Fruit fly (Drosophila melanogaster) whole organism, embryonic: ENCODE results near the gene CG43064.
A peak's percentile ranks its signal among the peaks of the same experiment; 100 is the strongest.

ENCODE experiments used
- Atf-2 ChIP-seq: fragments of 200-800 bp; sonication (Bioruptor generic); optimal IDR thresholded peaks from 2 replicates; lab custom pipeline; 2016; ENCODE audit warnings: missing biosample characterization, missing genetic modification characterization
- BEAF-32 ChIP-seq: fragments of 200-800 bp; sonication (Bioruptor generic); optimal IDR thresholded peaks from 3 replicates; lab custom pipeline; 2017; ENCODE audit warnings: missing biosample characterization, missing genetic modification characterization, mild to moderate bottlenecking, moderate library complexity, missing genetic modification reagents
- CG11723 ChIP-seq: fragments of 200-800 bp; sonication (Bioruptor generic); optimal IDR thresholded peaks from 2 replicates; lab custom pipeline; 2017; ENCODE audit warnings: missing biosample characterization, mild to moderate bottlenecking, missing genetic modification characterization
- CG12744 ChIP-seq: fragments of 200-800 bp; sonication (Bioruptor generic); optimal IDR thresholded peaks from 2 replicates; lab custom pipeline; 2016; ENCODE audit warnings: missing biosample characterization, missing genetic modification characterization
- CG15514 ChIP-seq: fragments of 200-800 bp; sonication (Bioruptor generic); optimal IDR thresholded peaks from 3 replicates; lab custom pipeline; 2017; ENCODE audit warnings: missing biosample characterization, missing genetic modification characterization, mild to moderate bottlenecking, moderate library complexity, missing genetic modification reagents
- CG15601 ChIP-seq: fragments of 200-800 bp; sonication (Bioruptor generic); optimal IDR thresholded peaks from 3 replicates; lab custom pipeline; 2019; ENCODE audit warnings: missing biosample characterization, mild to moderate bottlenecking, missing genetic modification characterization, moderate library complexity
- CG15696 ChIP-seq: fragments of 200-800 bp; sonication (Bioruptor generic); optimal IDR thresholded peaks from 2 replicates; lab custom pipeline; 2019; ENCODE audit warnings: missing biosample characterization, mild to moderate bottlenecking, missing genetic modification characterization, moderate library complexity
- CG1647 ChIP-seq: fragments of 200-800 bp; sonication (Bioruptor generic); optimal IDR thresholded peaks from 3 replicates; lab custom pipeline; 2016; ENCODE audit warnings: missing biosample characterization, missing genetic modification characterization
- CG16779 ChIP-seq: fragments of 200-800 bp; sonication (Bioruptor generic); IDR thresholded peaks from 2 replicates; pipeline ENCODE4 v1.3.6; 2022; ENCODE audit warnings: missing biosample characterization, missing genetic modification characterization
- CG2712 ChIP-seq: fragments of 200-800 bp; optimal IDR thresholded peaks from 3 replicates; lab custom pipeline; 2019; ENCODE audit warnings: missing biosample characterization, mild to moderate bottlenecking, missing genetic modification characterization, moderate library complexity
- CG30403 ChIP-seq: fragments of 200-800 bp; sonication (Bioruptor generic); optimal IDR thresholded peaks from 3 replicates; lab custom pipeline; 2016; ENCODE audit warnings: missing biosample characterization, missing genetic modification characterization
- CG30431 ChIP-seq: fragments of 200-800 bp; sonication (Bioruptor generic); optimal IDR thresholded peaks from 2 replicates; lab custom pipeline; 2017; ENCODE audit warnings: missing biosample characterization, missing genetic modification characterization
- CG31441 ChIP-seq: fragments of 200-800 bp; sonication (Bioruptor generic); IDR thresholded peaks from 2 replicates; pipeline ENCODE4 v1.3.6; 2022; ENCODE audit warnings: missing biosample characterization, missing genetic modification characterization
- CG32772 ChIP-seq: fragments of 200-800 bp; sonication (Bioruptor generic); IDR thresholded peaks from 2 replicates; pipeline ENCODE4 v1.3.6; 2022; ENCODE audit warnings: missing biosample characterization, missing genetic modification characterization
- CG34224 ChIP-seq: fragments of 200-800 bp; sonication (Bioruptor generic); IDR thresholded peaks from 3 replicates; pipeline ENCODE4 v1.3.6; 2022; ENCODE audit warnings: missing biosample characterization, missing genetic modification characterization; ENCODE audit not compliant: partially characterized antibody
- CG4854 ChIP-seq: fragments of 200-800 bp; sonication (Bioruptor generic); optimal IDR thresholded peaks from 2 replicates; lab custom pipeline; 2016; ENCODE audit warnings: missing biosample characterization, missing genetic modification characterization, inconsistent platforms
- CG6654 ChIP-seq: fragments of 200-800 bp; sonication (Bioruptor generic); optimal IDR thresholded peaks from 2 replicates; lab custom pipeline; 2017; ENCODE audit warnings: missing biosample characterization, mild to moderate bottlenecking, missing genetic modification characterization
- CG7928 ChIP-seq: fragments of 200-800 bp; sonication (Bioruptor generic); optimal IDR thresholded peaks from 2 replicates; lab custom pipeline; 2017; ENCODE audit warnings: missing biosample characterization, mild to moderate bottlenecking, missing genetic modification characterization
- CG8765 ChIP-seq: fragments of 200-800 bp; sonication (Bioruptor generic); IDR thresholded peaks from 2 replicates; pipeline ENCODE4 v1.3.6; 2022; ENCODE audit warnings: missing biosample characterization, missing genetic modification characterization
- CkIIα-i1 ChIP-seq: fragments of 200-800 bp; sonication (Bioruptor generic); IDR thresholded peaks from 2 replicates; pipeline ENCODE4 v1.3.6; 2022; ENCODE audit warnings: missing biosample characterization, missing genetic modification characterization
- CoRest ChIP-seq: fragments of 200-800 bp; sonication (Bioruptor generic); optimal IDR thresholded peaks from 3 replicates; lab custom pipeline; 2018; ENCODE audit warnings: missing biosample characterization, mild to moderate bottlenecking, missing genetic modification characterization, moderate library complexity
- Deaf1 ChIP-seq: fragments of 200-800 bp; optimal IDR thresholded peaks from 3 replicates; lab custom pipeline; 2019; ENCODE audit warnings: missing biosample characterization, mild to moderate bottlenecking, missing genetic modification characterization, moderate library complexity
- Doc3 ChIP-seq: fragments of 200-800 bp; sonication (Bioruptor generic); IDR thresholded peaks from 3 replicates; pipeline ENCODE4 v1.3.6; 2022; ENCODE audit warnings: missing biosample characterization, missing genetic modification characterization; ENCODE audit not compliant: partially characterized antibody
- E2f1 ChIP-seq: fragments of 200-800 bp; sonication (Bioruptor generic); IDR thresholded peaks from 2 replicates; pipeline ENCODE4 v1.3.6; 2022; ENCODE audit warnings: missing biosample characterization, missing genetic modification characterization
- GATAe ChIP-seq: fragments of 200-800 bp; sonication (Bioruptor generic); conservative IDR thresholded peaks from 2 replicates; pipeline ENCODE4 v1.3.6; 2022; ENCODE audit warnings: missing biosample characterization, missing genetic modification characterization
- Hr3 ChIP-seq: fragments of 200-800 bp; sonication (Bioruptor generic); optimal IDR thresholded peaks from 3 replicates; lab custom pipeline; 2016; ENCODE audit warnings: missing biosample characterization, missing genetic modification characterization
- Mad ChIP-seq: fragments of 200-800 bp; sonication (Bioruptor generic); optimal IDR thresholded peaks from 2 replicates; lab custom pipeline; 2016; ENCODE audit warnings: missing biosample characterization, missing genetic modification characterization
- Meics ChIP-seq: fragments of 200-800 bp; sonication (Bioruptor generic); optimal IDR thresholded peaks from 2 replicates; lab custom pipeline; 2017; ENCODE audit warnings: missing biosample characterization, mild to moderate bottlenecking, missing genetic modification characterization
- Rfx ChIP-seq: fragments of 200-800 bp; sonication (Bioruptor generic); IDR thresholded peaks from 2 replicates; pipeline ENCODE4 v1.3.6; 2022; ENCODE audit warnings: missing biosample characterization, missing genetic modification characterization
- TFAM ChIP-seq: fragments of 200-800 bp; sonication (Bioruptor generic); optimal IDR thresholded peaks from 2 replicates; lab custom pipeline; 2017; ENCODE audit warnings: missing biosample characterization, missing genetic modification characterization, inconsistent platforms
- ase ChIP-seq: fragments of 200-800 bp; sonication (Bioruptor generic); IDR thresholded peaks from 3 replicates; pipeline ENCODE4 v1.3.6; 2022; ENCODE audit warnings: missing biosample characterization, missing genetic modification characterization
- ato ChIP-seq: fragments of 200-800 bp; sonication (Bioruptor generic); IDR thresholded peaks from 2 replicates; pipeline ENCODE4 v1.3.6; 2022; ENCODE audit warnings: missing biosample characterization, missing genetic modification characterization; ENCODE audit not compliant: partially characterized antibody
- br ChIP-seq: fragments of >200 bp; optimal IDR thresholded peaks from 2 replicates; lab custom pipeline; 2017
- exex ChIP-seq: fragments of 200-800 bp; sonication (Bioruptor generic); optimal IDR thresholded peaks from 4 replicates; lab custom pipeline; 2018; ENCODE audit warnings: missing biosample characterization, mild to moderate bottlenecking, missing genetic modification characterization, moderate library complexity
- eyg ChIP-seq: fragments of 200-800 bp; sonication (Bioruptor generic); optimal IDR thresholded peaks from 3 replicates; lab custom pipeline; 2016; ENCODE audit warnings: missing biosample characterization, missing genetic modification characterization
- ftz-f1 ChIP-seq: fragments of 200-800 bp; sonication (Bioruptor generic); optimal IDR thresholded peaks from 2 replicates; lab custom pipeline; 2016; ENCODE audit warnings: missing biosample characterization, missing genetic modification characterization
- gcm ChIP-seq: fragments of 200-800 bp; sonication (Bioruptor generic); optimal IDR thresholded peaks from 2 replicates; lab custom pipeline; 2019; ENCODE audit warnings: missing biosample characterization, mild to moderate bottlenecking, missing genetic modification characterization, moderate library complexity
- gem ChIP-seq: fragments of 200-800 bp; sonication (Bioruptor generic); optimal IDR thresholded peaks from 2 replicates; lab custom pipeline; 2019; ENCODE audit warnings: missing biosample characterization, mild to moderate bottlenecking, missing genetic modification characterization, moderate library complexity
- grn ChIP-seq: fragments of 200-800 bp; sonication (Bioruptor generic); optimal IDR thresholded peaks from 3 replicates; lab custom pipeline; 2017; ENCODE audit warnings: missing biosample characterization, missing genetic modification characterization
- gro ChIP-seq: fragments of 200-800 bp; sonication (Bioruptor generic); optimal IDR thresholded peaks from 2 replicates; lab custom pipeline; 2016; ENCODE audit warnings: missing biosample characterization, missing genetic modification characterization
- gsb-n ChIP-seq: fragments of 200-800 bp; sonication (Bioruptor generic); optimal IDR thresholded peaks from 3 replicates; lab custom pipeline; 2018; ENCODE audit warnings: missing biosample characterization, mild to moderate bottlenecking, missing genetic modification characterization
- jing ChIP-seq: fragments of 200-800 bp; sonication (Bioruptor generic); optimal IDR thresholded peaks from 2 replicates; lab custom pipeline; 2018; ENCODE audit warnings: missing biosample characterization, mild to moderate bottlenecking, missing genetic modification characterization
- klu ChIP-seq: fragments of 200-800 bp; sonication (Bioruptor generic); IDR thresholded peaks from 2 replicates; pipeline ENCODE4 v1.3.6; 2022; ENCODE audit warnings: missing biosample characterization, missing genetic modification characterization
- knrl ChIP-seq: fragments of 200-800 bp; sonication (Bioruptor generic); IDR thresholded peaks from 3 replicates; pipeline ENCODE4 v1.3.6; 2022; ENCODE audit warnings: missing biosample characterization, missing genetic modification characterization; ENCODE audit not compliant: partially characterized antibody
- nau ChIP-seq: fragments of 200-800 bp; sonication (Bioruptor generic); optimal IDR thresholded peaks from 3 replicates; lab custom pipeline; 2017; ENCODE audit warnings: missing biosample characterization, mild to moderate bottlenecking, missing genetic modification characterization, missing genetic modification reagents
- pb ChIP-seq: fragments of 200-800 bp; sonication (Bioruptor generic); optimal IDR thresholded peaks from 3 replicates; lab custom pipeline; 2016; ENCODE audit warnings: missing biosample characterization, missing genetic modification characterization
- pfk ChIP-seq: fragments of 200-800 bp; sonication (Bioruptor generic); optimal IDR thresholded peaks from 2 replicates; lab custom pipeline; 2018; ENCODE audit warnings: missing biosample characterization, mild to moderate bottlenecking, missing genetic modification characterization, moderate library complexity
- row ChIP-seq: fragments of 200-800 bp; sonication (Bioruptor generic); IDR thresholded peaks from 3 replicates; pipeline ENCODE4 v1.3.6; 2022; ENCODE audit warnings: missing biosample characterization, missing genetic modification characterization
- salm ChIP-seq: fragments of 200-800 bp; sonication (Bioruptor generic); optimal IDR thresholded peaks from 2 replicates; lab custom pipeline; 2018; ENCODE audit warnings: missing biosample characterization, mild to moderate bottlenecking, missing genetic modification characterization
- slbo ChIP-seq: fragments of 200-800 bp; sonication (Bioruptor generic); IDR thresholded peaks from 2 replicates; pipeline ENCODE4 v1.3.6; 2022; ENCODE audit warnings: missing biosample characterization, missing genetic modification characterization
- z ChIP-seq: fragments of 200-800 bp; sonication (Bioruptor generic); IDR thresholded peaks from 3 replicates; pipeline ENCODE4 v1.3.6; 2022; ENCODE audit warnings: missing biosample characterization, missing genetic modification characterization
- zen ChIP-seq: fragments of 200-800 bp; sonication (Bioruptor generic); optimal IDR thresholded peaks from 3 replicates; lab custom pipeline; 2018; ENCODE audit warnings: missing biosample characterization, mild to moderate bottlenecking, missing genetic modification characterization, moderate library complexity

Gene CG43064

DNA sequence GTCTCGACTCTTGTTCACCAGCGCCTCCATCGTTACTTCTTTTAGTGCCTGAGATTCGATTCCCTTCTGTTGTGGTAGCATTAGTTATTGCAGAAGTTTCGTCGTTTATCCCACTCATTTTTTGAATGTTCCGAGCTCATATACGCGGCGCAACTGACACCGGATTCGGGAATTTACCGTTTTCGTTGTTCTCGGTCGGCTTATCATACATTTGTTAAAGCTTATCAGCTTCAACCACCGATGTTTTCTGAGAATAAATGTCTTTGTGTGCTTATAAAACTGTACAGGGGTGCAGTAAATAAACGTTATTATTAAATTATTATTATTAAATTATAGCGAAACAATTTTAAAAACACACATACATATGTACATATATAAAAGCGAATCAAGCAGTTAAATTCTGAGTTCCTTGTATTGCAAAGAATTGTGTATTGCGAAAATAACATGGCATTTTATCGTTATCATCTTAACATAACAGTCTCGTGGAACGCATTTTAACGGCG lies at the start of gene CG43064:
TSS of gene CG43064 (minus strand) at position 147 of the 503 bp plus-strand sequence.
- TF ChIP-seq slbo (GFP tag; lab: Robert Waterston, UW): no peak
- no peak for TF ChIP-seq ftz-f1
- no peak for TF ChIP-seq knrl
- no peak for TF ChIP-seq Doc3
- no peak for TF ChIP-seq E2f1 (GFP tag; lab: Robert Waterston, UW)
- no peak for TF ChIP-seq klu (GFP tag; lab: Robert Waterston, UW)
- TF ChIP-seq CG15696 (tag; lab: Kevin White, UChicago): no peak
- TF ChIP-seq eyg (GFP tag; lab: Kevin White, UChicago): no peak
- TF ChIP-seq Rfx (GFP tag; lab: Robert Waterston, UW): no peak
- TF ChIP-seq CG34224: no peak
- peak; percentile 47 for TF ChIP-seq CG15601
- peak; percentile 62 for TF ChIP-seq CG7928 (GFP tag; lab: Kevin White, UChicago)
- TF ChIP-seq CG30403 (GFP tag; lab: Kevin White, UChicago): no peak
- no peak for TF ChIP-seq CG11723
- TF ChIP-seq GATAe (GFP tag; lab: Robert Waterston, UW): peak; percentile 77
- no peak for TF ChIP-seq Mad (GFP tag; lab: Kevin White, UChicago)
- no peak for TF ChIP-seq zen
- TF ChIP-seq gsb-n (tag; lab: Kevin White, UChicago): no peak
- no peak for TF ChIP-seq pb (GFP tag; lab: Kevin White, UChicago)
- no peak for TF ChIP-seq salm
- no peak for TF ChIP-seq br (lab: Kevin White, UChicago)
- TF ChIP-seq CG31441: no peak
- no peak for TF ChIP-seq CG2712 (tag; lab: Kevin White, UChicago)
- peak; percentile 77 for TF ChIP-seq Deaf1 (tag; lab: Kevin White, UChicago)
- no peak for TF ChIP-seq CG1647 (GFP tag; lab: Kevin White, UChicago)
- no peak for TF ChIP-seq CG4854 (GFP tag; lab: Kevin White, UChicago)
- TF ChIP-seq exex (tag; lab: Kevin White, UChicago): peak; percentile 18
- TF ChIP-seq Meics (GFP tag; lab: Kevin White, UChicago): no peak
- peak; percentile 22 for TF ChIP-seq gem (tag; lab: Kevin White, UChicago)
- no peak for TF ChIP-seq ato
- no peak for TF ChIP-seq CG12744 (GFP tag; lab: Kevin White, UChicago)
- TF ChIP-seq CoRest (tag; lab: Kevin White, UChicago): peak; percentile 1
- TF ChIP-seq CkIIα-i1 (GFP tag; lab: Robert Waterston, UW): no peak
- TF ChIP-seq gcm (GFP tag; lab: Kevin White, UChicago): no peak
- TF ChIP-seq CG15514: no peak
- no peak for TF ChIP-seq Hr3 (GFP tag; lab: Kevin White, UChicago)
- TF ChIP-seq CG16779 (GFP tag; lab: Robert Waterston, UW): no peak
- TF ChIP-seq BEAF-32 (GFP tag; lab: Kevin White, UChicago): peak; percentile 7
- no peak for TF ChIP-seq z
- no peak for TF ChIP-seq TFAM (GFP tag; lab: Kevin White, UChicago)
- no peak for TF ChIP-seq gro
- no peak for TF ChIP-seq Atf-2 (GFP tag; lab: Kevin White, UChicago)
- 0 out of 3 replicates have a peak, but pooled peaks have one; percentile 31 for TF ChIP-seq row
- TF ChIP-seq ase (GFP tag; lab: Robert Waterston, UW): no peak
- TF ChIP-seq CG8765: no peak
- TF ChIP-seq jing: no peak
- TF ChIP-seq CG6654 (GFP tag; lab: Kevin White, UChicago): peak; percentile 87
- no peak for TF ChIP-seq pfk (GFP tag; lab: Kevin White, UChicago)
- TF ChIP-seq nau (GFP tag; lab: Kevin White, UChicago): no peak
- no peak for TF ChIP-seq CG30431 (GFP tag; lab: Kevin White, UChicago)
- TF ChIP-seq grn (GFP tag; lab: Kevin White, UChicago): no peak
- no peak for TF ChIP-seq CG32772 (GFP tag; lab: Robert Waterston, UW)
